Worm (Caenorhabditis elegans) whole organism, mixed stage, embryonic: ENCODE data around the gene B0244.6.

Experiments
- M03D4.4 ChIP-seq: sonication (generic microtip); optimal IDR thresholded peaks from 2 replicates; lab custom pipeline; 2017; ENCODE audit warnings: mild to moderate bottlenecking, missing genetic modification characterization, missing compliant biosample characterization
- bed-3 ChIP-seq: fragments of 200-800 bp; sonication (Bioruptor generic); optimal IDR thresholded peaks from 3 replicates; lab custom pipeline; 2018; ENCODE audit warnings: mild to moderate bottlenecking, missing genetic modification characterization, moderate library complexity, missing compliant biosample characterization
- blmp-1 ChIP-seq: fragments of 150-350 bp; optimal IDR thresholded peaks from 2 replicates; lab custom pipeline; 2014; ENCODE audit warnings: missing biosample characterization, missing genetic modification characterization
- ceh-39 ChIP-seq: fragments of 150-350 bp; optimal IDR thresholded peaks from 2 replicates; lab custom pipeline; 2014; ENCODE audit warnings: missing biosample characterization, missing genetic modification characterization
- ceh-43 ChIP-seq: fragments of 200-800 bp; sonication (Bioruptor generic); optimal IDR thresholded peaks from 2 replicates; lab custom pipeline; 2018; ENCODE audit warnings: mild to moderate bottlenecking, missing genetic modification characterization, moderate library complexity, missing compliant biosample characterization
- ceh-83 ChIP-seq: fragments of 200-800 bp; sonication (Bioruptor generic); optimal IDR thresholded peaks from 2 replicates; lab custom pipeline; 2018; ENCODE audit warnings: mild to moderate bottlenecking, missing genetic modification characterization, missing compliant biosample characterization
- ces-1 ChIP-seq: fragments of 150-350 bp; optimal IDR thresholded peaks from 2 replicates; lab custom pipeline; 2014; ENCODE audit warnings: missing biosample characterization, missing genetic modification reagents, missing genetic modification characterization
- cnd-1 ChIP-seq: fragments of 200-800 bp; sonication (Bioruptor generic); optimal IDR thresholded peaks from 2 replicates; lab custom pipeline; 2018; ENCODE audit warnings: mild to moderate bottlenecking, missing genetic modification characterization, missing compliant biosample characterization
- drap-1 ChIP-seq: fragments of 200-800 bp; sonication (Bioruptor generic); optimal IDR thresholded peaks from 3 replicates; lab custom pipeline; 2018; ENCODE audit warnings: mild to moderate bottlenecking, missing genetic modification characterization, missing compliant biosample characterization
- elt-1 ChIP-seq: sonication (generic microtip); optimal IDR thresholded peaks from 2 replicates; lab custom pipeline; 2017; ENCODE audit warnings: missing genetic modification characterization, mild to moderate bottlenecking, missing compliant biosample characterization, antibody characterized with exemption, moderate library complexity, borderline replicate concordance; ENCODE audit not compliant: insufficient read depth
- elt-3 ChIP-seq: fragments of 150-350 bp; optimal IDR thresholded peaks from 2 replicates; lab custom pipeline; 2014; ENCODE audit warnings: missing biosample characterization, missing genetic modification characterization
- flh-1 ChIP-seq: fragments of 200-800 bp; sonication (Bioruptor generic); optimal IDR thresholded peaks from 2 replicates; lab custom pipeline; 2018; ENCODE audit warnings: mild to moderate bottlenecking, missing genetic modification characterization, moderate library complexity, missing compliant biosample characterization
- ham-2 ChIP-seq: fragments of 200-800 bp; sonication (Bioruptor generic); optimal IDR thresholded peaks from 2 replicates; lab custom pipeline; 2018; ENCODE audit warnings: mild to moderate bottlenecking, missing genetic modification characterization, missing compliant biosample characterization
- hlh-1 ChIP-seq: fragments of 150-350 bp; optimal IDR thresholded peaks from 2 replicates; lab custom pipeline; 2014; ENCODE audit warnings: missing biosample characterization, missing genetic modification reagents, missing genetic modification characterization
- lin-32 ChIP-seq: fragments of 200-800 bp; sonication (Bioruptor generic); optimal IDR thresholded peaks from 2 replicates; lab custom pipeline; 2018; ENCODE audit warnings: mild to moderate bottlenecking, missing genetic modification characterization, missing compliant biosample characterization
- lsy-2 ChIP-seq: fragments of 150-350 bp; optimal IDR thresholded peaks from 2 replicates; lab custom pipeline; 2014; ENCODE audit warnings: missing biosample characterization, missing genetic modification characterization
- mab-5 ChIP-seq: fragments of 150-350 bp; optimal IDR thresholded peaks from 2 replicates; lab custom pipeline; 2014; ENCODE audit warnings: missing biosample characterization, missing genetic modification characterization
- mep-1 ChIP-seq: fragments of 150-350 bp; optimal IDR thresholded peaks from 2 replicates; lab custom pipeline; 2017; ENCODE audit warnings: missing biosample characterization, missing genetic modification reagents, missing genetic modification characterization, inconsistent platforms
- mls-2 ChIP-seq: sonication (generic microtip); optimal IDR thresholded peaks from 2 replicates; lab custom pipeline; 2016; ENCODE audit warnings: mild to moderate bottlenecking, missing genetic modification characterization, moderate library complexity, missing compliant biosample characterization
- nhr-2 ChIP-seq: fragments of 150-350 bp; optimal IDR thresholded peaks from 2 replicates; lab custom pipeline; 2014; ENCODE audit warnings: missing biosample characterization, missing genetic modification characterization
- nhr-237 ChIP-seq: fragments of 150-350 bp; optimal IDR thresholded peaks from 2 replicates; lab custom pipeline; 2014; ENCODE audit warnings: missing biosample characterization, missing genetic modification characterization
- nhr-28 ChIP-seq: fragments of 150-350 bp; optimal IDR thresholded peaks from 2 replicates; lab custom pipeline; 2014; ENCODE audit warnings: missing biosample characterization, missing genetic modification characterization
- nhr-76 ChIP-seq: sonication (generic microtip); optimal IDR thresholded peaks from 2 replicates; lab custom pipeline; 2017; ENCODE audit warnings: missing biosample characterization, missing genetic modification characterization
- pha-4 ChIP-seq: fragments of 150-350 bp; optimal IDR thresholded peaks from 2 replicates; lab custom pipeline; 2018; ENCODE audit warnings: missing biosample characterization, missing genetic modification reagents, missing genetic modification characterization
- sem-2 ChIP-seq: fragments of 200-800 bp; sonication (Bioruptor generic); optimal IDR thresholded peaks from 2 replicates; lab custom pipeline; 2018; ENCODE audit warnings: mild to moderate bottlenecking, missing genetic modification characterization, missing compliant biosample characterization
- snpc-4 ChIP-seq: fragments of 150-350 bp; optimal IDR thresholded peaks from 2 replicates; lab custom pipeline; 2014; ENCODE audit warnings: missing biosample characterization, missing genetic modification characterization
- sptf-1 ChIP-seq: sonication (generic microtip); optimal IDR thresholded peaks from 2 replicates; lab custom pipeline; 2017; ENCODE audit warnings: mild to moderate bottlenecking, missing genetic modification characterization, moderate library complexity, missing compliant biosample characterization
- unc-120 ChIP-seq: sonication (generic microtip); optimal IDR thresholded peaks from 2 replicates; lab custom pipeline; 2017; ENCODE audit warnings: missing genetic modification characterization, missing compliant biosample characterization; ENCODE audit not compliant: poor library complexity, severe bottlenecking
- unc-39 ChIP-seq: fragments of 150-350 bp; optimal IDR thresholded peaks from 2 replicates; lab custom pipeline; 2014; ENCODE audit warnings: missing biosample characterization, missing genetic modification characterization
- unc-62 ChIP-seq: fragments of 150-350 bp; optimal IDR thresholded peaks from 2 replicates; lab custom pipeline; 2014; ENCODE audit warnings: missing biosample characterization, missing genetic modification reagents, missing genetic modification characterization
- zip-8 ChIP-seq: fragments of 150-350 bp; optimal IDR thresholded peaks from 2 replicates; lab custom pipeline; 2014; ENCODE audit warnings: missing biosample characterization, missing genetic modification characterization

Gene B0244.6

ce11 chrIII:5737708-5738107 lies at the start of gene B0244.6:
B0244.6 (plus strand) TSS chrIII:5738008.
- no peak for TF ChIP-seq unc-39
- TF ChIP-seq snpc-4, result no peak
- TF ChIP-seq nhr-76 (tag; lab: Kevin White, UChicago), result no peak
- TF ChIP-seq flh-1 (GFP tag; lab: Kevin White, UChicago), result no peak
- TF ChIP-seq zip-8 (tag; lab: Kevin White, UChicago), result no peak
- TF ChIP-seq mab-5, result no peak
- no peak for TF ChIP-seq hlh-1 (tag; lab: Kevin White, UChicago)
- TF ChIP-seq ces-1 (GFP tag; lab: Kevin White, UChicago), result no peak
- TF ChIP-seq unc-120 (tag; lab: Kevin White, UChicago), result no peak
- no peak for TF ChIP-seq pha-4 (tag; lab: Kevin White, UChicago)
- TF ChIP-seq drap-1 (GFP tag; lab: Kevin White, UChicago), result no peak
- no peak for TF ChIP-seq mep-1 (tag; lab: Kevin White, UChicago)
- no peak for TF ChIP-seq elt-3
- TF ChIP-seq nhr-28 (tag; lab: Kevin White, UChicago), result no peak
- no peak for TF ChIP-seq elt-1 (tag; lab: Kevin White, UChicago)

ce11 chrIII:5688246-5688645 lies 49.6 kb upstream of the B0244.6 start:
- TF ChIP-seq nhr-237 (no peak), ceh-83 (GFP tag; lab: Kevin White, UChicago) (no peak), sem-2 (GFP tag; lab: Kevin White, UChicago) (no peak), lsy-2 (tag; lab: Kevin White, UChicago) (peak; percentile 33), pha-4 (tag; lab: Kevin White, UChicago) (peak; percentile 75), hlh-1 (tag; lab: Kevin White, UChicago) (no peak), ham-2 (no peak), mls-2 (tag; lab: Kevin White, UChicago) (no peak), mep-1 (tag; lab: Kevin White, UChicago) (no peak), unc-39 (no peak), ces-1 (GFP tag; lab: Kevin White, UChicago) (peak; percentile 27), elt-1 (tag; lab: Kevin White, UChicago) (no peak), mab-5 (no peak), blmp-1 (tag; lab: Kevin White, UChicago) (no peak), drap-1 (GFP tag; lab: Kevin White, UChicago) (no peak)
- TF ChIP-seq, all 35 proteins: peak for 3

- TF ChIP-seq drap-1 (GFP tag; lab: Kevin White, UChicago), result no peak
- TF ChIP-seq lin-32 (GFP tag; lab: Kevin White, UChicago), result no peak
- TF ChIP-seq nhr-76 (tag; lab: Kevin White, UChicago), result no peak
- TF ChIP-seq ces-1 (GFP tag; lab: Kevin White, UChicago), result no peak
- TF ChIP-seq sem-2 (GFP tag; lab: Kevin White, UChicago), result no peak
- TF ChIP-seq lsy-2 (tag; lab: Kevin White, UChicago), result no peak
- no peak for TF ChIP-seq ceh-43
- no peak for TF ChIP-seq bed-3 (GFP tag; lab: Kevin White, UChicago)
- TF ChIP-seq ceh-39 (tag; lab: Kevin White, UChicago), result no peak
- no peak for TF ChIP-seq M03D4.4
- no peak for TF ChIP-seq ham-2
Observed at ce11 chrIII:5691826-5692225, 46.0 kb upstream of the B0244.6 start.

ce11 chrIII:5692690-5693089 lies 45.1 kb upstream of the B0244.6 start, which contains the start of the genes abi-1 and arle-14:
abi-1 (minus strand) TSS chrIII:5692740.
arle-14 (plus strand) TSS chrIII:5692906.
- TF ChIP-seq sptf-1 (tag; lab: Kevin White, UChicago) (peak; percentile 19), mep-1 (tag; lab: Kevin White, UChicago) (peak; percentile 31), bed-3 (GFP tag; lab: Kevin White, UChicago) (no peak), ceh-39 (tag; lab: Kevin White, UChicago) (no peak), lsy-2 (tag; lab: Kevin White, UChicago) (peak; percentile 10), ces-1 (GFP tag; lab: Kevin White, UChicago) (peak; percentile 76), ham-2 (no peak), cnd-1 (no peak)

- TF ChIP-seq nhr-2 (tag; lab: Kevin White, UChicago) (no peak), elt-1 (tag; lab: Kevin White, UChicago) (no peak), lsy-2 (tag; lab: Kevin White, UChicago) (no peak), sptf-1 (tag; lab: Kevin White, UChicago) (no peak), cnd-1 (no peak), elt-3 (no peak), ham-2 (no peak), unc-62 (no peak)
Observed at ce11 chrIII:5693736-5694135, 44.1 kb upstream of the B0244.6 start, which contains the start of gene B0336.13. B0336.13 (plus strand) TSS chrIII:5694036.
